Worm (Caenorhabditis elegans) whole organism, young adult: Measurements from ENCODE around the gene F20D6.10.

Source experiments
- F37B4.10 ChIP-seq: fragments of 200-800 bp; sonication (Bioruptor generic); IDR thresholded peaks from 2 replicates; pipeline ENCODE4 v1.3.6; 2022; ENCODE audit warnings: missing genetic modification characterization, missing compliant biosample characterization
- ZK185.1 ChIP-seq: sonication (generic microtip); optimal IDR thresholded peaks from 2 replicates; lab custom pipeline; 2016; ENCODE audit warnings: mild to moderate bottlenecking, missing genetic modification characterization, missing compliant biosample characterization; ENCODE audit not compliant: poor library complexity, severe bottlenecking
- bed-1 ChIP-seq: fragments of 200-800 bp; sonication (Bioruptor generic); IDR thresholded peaks from 2 replicates; pipeline ENCODE4 v1.3.6; 2022; ENCODE audit warnings: missing genetic modification reagents, missing genetic modification characterization, missing compliant biosample characterization
- dpl-1 ChIP-seq: fragments of 150-350 bp; optimal IDR thresholded peaks from 2 replicates; lab custom pipeline; 2014; ENCODE audit warnings: missing biosample characterization, missing genetic modification reagents, missing genetic modification characterization
- egl-44 ChIP-seq: fragments of 200-800 bp; sonication (Bioruptor generic); IDR thresholded peaks from 2 replicates; pipeline ENCODE4 v1.3.6; 2022; ENCODE audit warnings: missing genetic modification reagents, missing genetic modification characterization, missing compliant biosample characterization
- him-1 ChIP-seq: sonication (generic microtip); optimal IDR thresholded peaks from 2 replicates; lab custom pipeline; 2016; ENCODE audit warnings: missing genotype, missing genetic modification reagents, missing genetic modification characterization, missing compliant biosample characterization
- hmg-1.2 ChIP-seq: fragments of 200-800 bp; sonication (Bioruptor generic); IDR thresholded peaks from 2 replicates; pipeline ENCODE4 v1.3.6; 2022; ENCODE audit warnings: missing genetic modification reagents, missing genetic modification characterization, missing compliant biosample characterization
- hmg-20 ChIP-seq: fragments of 200-800 bp; sonication (Bioruptor generic); IDR thresholded peaks from 2 replicates; pipeline ENCODE4 v1.3.6; 2022; ENCODE audit warnings: missing genetic modification reagents, missing genetic modification characterization, missing compliant biosample characterization
- hrde-1 ChIP-seq: sonication (generic microtip); optimal IDR thresholded peaks from 2 replicates; lab custom pipeline; 2016; ENCODE audit warnings: missing genetic modification characterization, mild to moderate bottlenecking, missing compliant biosample characterization, moderate library complexity, missing genotype, missing genetic modification reagents, borderline replicate concordance
- hsf-1 ChIP-seq: fragments of 200-800 bp; sonication (Bioruptor generic); IDR thresholded peaks from 2 replicates; pipeline ENCODE4 v1.3.6; 2022; ENCODE audit warnings: missing genetic modification reagents, missing genetic modification characterization, missing compliant biosample characterization
- nfya-1 ChIP-seq: sonication (generic microtip); optimal IDR thresholded peaks from 2 replicates; lab custom pipeline; 2017; ENCODE audit warnings: antibody characterized with exemption, missing compliant biosample characterization, missing genetic modification characterization, borderline replicate concordance; ENCODE audit not compliant: insufficient read depth
- repo-1 ChIP-seq: sonication (generic microtip); optimal IDR thresholded peaks from 2 replicates; lab custom pipeline; 2017; ENCODE audit warnings: mild to moderate bottlenecking, missing genetic modification characterization, missing compliant biosample characterization
- unc-62 ChIP-seq: fragments of 150-350 bp; optimal IDR thresholded peaks from 2 replicates; lab custom pipeline; 2014; ENCODE audit warnings: missing biosample characterization, missing genetic modification reagents, missing genetic modification characterization
- ztf-22 ChIP-seq: fragments of 200-800 bp; sonication (Bioruptor generic); optimal IDR thresholded peaks from 2 replicates; lab custom pipeline; 2018; ENCODE audit warnings: mild to moderate bottlenecking, missing genetic modification characterization, moderate library complexity, missing compliant biosample characterization

- TF ChIP-seq repo-1 (no peak), egl-44 (GFP tag; lab: Robert Waterston, UW) (no peak), F37B4.10 (no peak), ztf-22 (GFP tag; lab: Kevin White, UChicago) (no peak), hmg-20 (no peak), dpl-1 (GFP tag; lab: Kevin White, UChicago) (no peak), him-1 (tag; lab: Kevin White, UChicago) (no peak), hrde-1 (tag; lab: Kevin White, UChicago) (no peak), hsf-1 (GFP tag; lab: Robert Waterston, UW) (no peak), unc-62 (GFP tag; lab: Kevin White, UChicago) (no peak), hmg-1.2 (no peak), ZK185.1 (tag; lab: Kevin White, UChicago) (no peak), nfya-1 (no peak), bed-1 (no peak)
These were observed 32.5 kb downstream of the F20D6.10 start for ce11 chrV:8163199-8163598.
